Worm (Caenorhabditis elegans) whole organism, L4 larva: Measurements from ENCODE around the gene rpl-11.2.

ENCODE experiments used
- D1046.2 ChIP-seq: fragments of 200-800 bp; sonication (Bioruptor generic); IDR thresholded peaks from 2 replicates; pipeline ENCODE4 v1.3.6; 2022; ENCODE audit warnings: missing genetic modification characterization, missing compliant biosample characterization
- R02D3.7 ChIP-seq: fragments of 150-350 bp; sonication (generic microtip); optimal IDR thresholded peaks from 3 replicates; lab custom pipeline; 2014; ENCODE audit warnings: missing biosample characterization, missing genetic modification characterization
- T20F7.1 ChIP-seq: fragments of 200-800 bp; sonication (Bioruptor generic); optimal IDR thresholded peaks from 2 replicates; lab custom pipeline; 2018; ENCODE audit warnings: mild to moderate bottlenecking, missing genetic modification characterization, missing compliant biosample characterization
- T26A8.4 ChIP-seq: fragments of 200-800 bp; sonication (Bioruptor generic); IDR thresholded peaks from 2 replicates; pipeline ENCODE4 v1.3.6; 2022; ENCODE audit warnings: missing genetic modification characterization, missing compliant biosample characterization
- Y48G9A.11 ChIP-seq: fragments of 200-800 bp; sonication (Bioruptor generic); IDR thresholded peaks from 2 replicates; pipeline ENCODE4 v1.3.6; 2022; ENCODE audit warnings: missing genetic modification reagents, missing genetic modification characterization, missing compliant biosample characterization
- ZK337.2 ChIP-seq: fragments of 200-800 bp; sonication (Bioruptor generic); IDR thresholded peaks from 2 replicates; pipeline ENCODE4 v1.3.6; 2022; ENCODE audit warnings: missing genetic modification reagents, missing genetic modification characterization, missing compliant biosample characterization
- ZK546.5 ChIP-seq, 2 experiments: sonication (generic microtip); optimal IDR thresholded peaks; 2 replicates each; lab custom pipeline; 2017; ENCODE audit warnings: missing biosample characterization in 2 of 2, missing genetic modification characterization in 2 of 2
- aly-2 ChIP-seq: sonication (generic microtip); optimal IDR thresholded peaks from 2 replicates; lab custom pipeline; 2018; ENCODE audit warnings: missing biosample characterization, missing genetic modification characterization
- ceh-28 ChIP-seq: fragments of 150-350 bp; optimal IDR thresholded peaks from 2 replicates; lab custom pipeline; 2014; ENCODE audit warnings: missing biosample characterization, missing genetic modification reagents, missing genetic modification characterization
- ceh-62 ChIP-seq: sonication (generic microtip); optimal IDR thresholded peaks from 2 replicates; lab custom pipeline; 2017; ENCODE audit warnings: missing biosample characterization, missing genetic modification characterization
- ceh-82 ChIP-seq: sonication (generic microtip); optimal IDR thresholded peaks from 2 replicates; lab custom pipeline; 2017; ENCODE audit warnings: missing biosample characterization, missing genetic modification characterization
- daf-12 ChIP-seq: fragments of 150-350 bp; optimal IDR thresholded peaks from 2 replicates; lab custom pipeline; 2014; ENCODE audit warnings: missing biosample characterization, missing genetic modification reagents, missing genetic modification characterization
- dmd-8 ChIP-seq: fragments of 200-800 bp; sonication (Bioruptor generic); IDR thresholded peaks from 2 replicates; pipeline ENCODE4 v1.3.6; 2022; ENCODE audit warnings: missing genetic modification characterization, missing compliant biosample characterization
- dmd-9 ChIP-seq: fragments of 200-800 bp; sonication (Bioruptor generic); IDR thresholded peaks from 2 replicates; pipeline ENCODE4 v1.3.6; 2022; ENCODE audit warnings: missing genetic modification reagents, missing genetic modification characterization, missing compliant biosample characterization
- dpl-1 ChIP-seq: fragments of 150-350 bp; optimal IDR thresholded peaks from 2 replicates; lab custom pipeline; 2014; ENCODE audit warnings: missing biosample characterization, missing genetic modification reagents, missing genetic modification characterization
- duxl-1 ChIP-seq: sonication (generic microtip); optimal IDR thresholded peaks from 2 replicates; lab custom pipeline; 2016; ENCODE audit warnings: mild to moderate bottlenecking, missing genetic modification characterization, moderate library complexity, missing compliant biosample characterization; ENCODE audit not compliant: poor library complexity
- dve-1 ChIP-seq: sonication (generic microtip); optimal IDR thresholded peaks from 2 replicates; lab custom pipeline; 2017; ENCODE audit warnings: antibody characterized with exemption, mild to moderate bottlenecking, missing genetic modification characterization, missing compliant biosample characterization; ENCODE audit not compliant: insufficient read depth
- egl-43 ChIP-seq: fragments of 200-800 bp; sonication (Bioruptor generic); IDR thresholded peaks from 2 replicates; pipeline ENCODE4 v1.3.6; 2022; ENCODE audit warnings: missing genetic modification reagents, missing genetic modification characterization, missing compliant biosample characterization
- fkh-10 ChIP-seq: fragments of 150-350 bp; optimal IDR thresholded peaks from 2 replicates; lab custom pipeline; 2014; ENCODE audit warnings: missing biosample characterization, missing genetic modification reagents, missing genetic modification characterization
- fos-1 ChIP-seq: fragments of 150-350 bp; optimal IDR thresholded peaks from 2 replicates; lab custom pipeline; 2014; ENCODE audit warnings: missing biosample characterization, missing genetic modification characterization
- hif-1 ChIP-seq, 2 experiments: sonication (generic microtip); optimal IDR thresholded peaks; 2 replicates each; lab custom pipeline; 2016 to 2017; ENCODE audit warnings: missing compliant biosample characterization in 2 of 2, missing genetic modification characterization in 2 of 2, missing genetic modification reagents in 2 of 2, missing genotype in 2 of 2, mild to moderate bottlenecking in 1 of 2
- hlh-30 ChIP-seq: sonication (generic microtip); optimal IDR thresholded peaks from 2 replicates; lab custom pipeline; 2017; ENCODE audit warnings: antibody characterized with exemption, mild to moderate bottlenecking, missing genetic modification characterization, missing compliant biosample characterization; ENCODE audit not compliant: insufficient read depth
- lim-7 ChIP-seq: fragments of 200-800 bp; sonication (Bioruptor generic); IDR thresholded peaks from 2 replicates; pipeline ENCODE4 v1.3.6; 2022; ENCODE audit warnings: missing genetic modification characterization, missing compliant biosample characterization
- lin-13 ChIP-seq: fragments of 150-350 bp; optimal IDR thresholded peaks from 2 replicates; lab custom pipeline; 2014; ENCODE audit warnings: missing biosample characterization, missing genetic modification reagents, missing genetic modification characterization
- lin-29 ChIP-seq: fragments of 200-800 bp; sonication (Bioruptor generic); IDR thresholded peaks from 2 replicates; pipeline ENCODE4 v1.3.6; 2022; ENCODE audit warnings: missing genetic modification reagents, missing genetic modification characterization, missing compliant biosample characterization
- lin-38 ChIP-seq: fragments of 200-800 bp; sonication (Bioruptor generic); IDR thresholded peaks from 2 replicates; pipeline ENCODE4 v1.3.6; 2022; ENCODE audit warnings: missing genetic modification reagents, missing genetic modification characterization, missing compliant biosample characterization
- lsy-2 ChIP-seq, 2 experiments: fragments of 150-350 bp in 1 of 2; sonication (generic microtip) in 1 of 2; optimal IDR thresholded peaks; 2 replicates each; lab custom pipeline; 2014 to 2017; ENCODE audit warnings: missing biosample characterization in 2 of 2, missing genetic modification characterization in 2 of 2
- madf-5 ChIP-seq, 2 experiments: fragments of 200-800 bp; sonication (Bioruptor generic); IDR thresholded peaks; 2 replicates each; pipeline ENCODE4 v1.3.6; 2022; ENCODE audit warnings: missing compliant biosample characterization in 2 of 2, missing genetic modification characterization in 2 of 2
- madf-9 ChIP-seq: fragments of 200-800 bp; sonication (Bioruptor generic); conservative IDR thresholded peaks from 2 replicates; pipeline ENCODE4 v1.3.6; 2022; ENCODE audit warnings: missing genetic modification reagents, missing genetic modification characterization, missing compliant biosample characterization
- mes-2 ChIP-seq: sonication (generic microtip); optimal IDR thresholded peaks from 2 replicates; lab custom pipeline; 2016; ENCODE audit warnings: missing genotype, mild to moderate bottlenecking, missing genetic modification characterization, missing compliant biosample characterization; ENCODE audit not compliant: poor library complexity, severe bottlenecking
- mxl-2 ChIP-seq: fragments of 200-800 bp; sonication (Bioruptor generic); conservative IDR thresholded peaks from 2 replicates; pipeline ENCODE4 v1.3.6; 2022; ENCODE audit warnings: missing genetic modification reagents, missing genetic modification characterization, missing compliant biosample characterization
- nhr-10 ChIP-seq: fragments of 150-350 bp; optimal IDR thresholded peaks from 2 replicates; lab custom pipeline; 2014; ENCODE audit warnings: missing biosample characterization, missing genetic modification characterization
- nhr-237 ChIP-seq: sonication (generic microtip); optimal IDR thresholded peaks from 2 replicates; lab custom pipeline; 2017; ENCODE audit warnings: missing biosample characterization, missing genetic modification characterization
- nhr-25 ChIP-seq: sonication (generic microtip); optimal IDR thresholded peaks from 2 replicates; lab custom pipeline; 2017; ENCODE audit warnings: missing genetic modification characterization, mild to moderate bottlenecking, missing compliant biosample characterization, antibody characterized with exemption, moderate library complexity, borderline replicate concordance; ENCODE audit not compliant: insufficient read depth
- nhr-41 ChIP-seq: fragments of 200-800 bp; sonication (Bioruptor generic); IDR thresholded peaks from 2 replicates; pipeline ENCODE4 v1.3.6; 2022; ENCODE audit warnings: missing genetic modification reagents, missing genetic modification characterization, missing compliant biosample characterization
- nhr-76 ChIP-seq: fragments of 150-350 bp; optimal IDR thresholded peaks from 2 replicates; lab custom pipeline; 2014; ENCODE audit warnings: missing biosample characterization, missing genetic modification characterization
- pha-4 ChIP-seq, 2 experiments: fragments of 150-350 bp in 1 of 2; fragments of 200-800 bp in 1 of 2; sonication (Bioruptor generic) in 1 of 2; IDR thresholded peaks in 1 of 2; optimal IDR thresholded peaks in 1 of 2; 2 replicates each; pipeline versions ENCODE4 v1.3.6 to Lab custom; 2014 to 2022; ENCODE audit warnings: missing genetic modification characterization in 2 of 2, missing genetic modification reagents in 2 of 2, missing biosample characterization in 1 of 2, missing compliant biosample characterization in 1 of 2
- pqm-1 ChIP-seq: sonication (generic microtip); optimal IDR thresholded peaks from 2 replicates; lab custom pipeline; 2017; ENCODE audit warnings: missing biosample characterization, missing genetic modification characterization
- sdz-12 ChIP-seq: fragments of 200-800 bp; sonication (Bioruptor generic); optimal IDR thresholded peaks from 2 replicates; lab custom pipeline; 2018; ENCODE audit warnings: mild to moderate bottlenecking, missing genetic modification characterization, missing compliant biosample characterization
- skn-1 ChIP-seq: fragments of 150-350 bp; optimal IDR thresholded peaks from 2 replicates; lab custom pipeline; 2014; ENCODE audit warnings: missing biosample characterization, missing genetic modification characterization
- snpc-4 ChIP-seq: fragments of 150-350 bp; optimal IDR thresholded peaks from 2 replicates; lab custom pipeline; 2014; ENCODE audit warnings: missing biosample characterization, missing genetic modification characterization
- spr-3 ChIP-seq: fragments of 200-800 bp; sonication (Bioruptor generic); optimal IDR thresholded peaks from 2 replicates; lab custom pipeline; 2018; ENCODE audit warnings: mild to moderate bottlenecking, missing genetic modification characterization, missing compliant biosample characterization
- tra-1 ChIP-seq: fragments of 200-800 bp; sonication (Bioruptor generic); IDR thresholded peaks from 2 replicates; pipeline ENCODE4 v1.3.6; 2022; ENCODE audit warnings: missing genetic modification reagents, missing genetic modification characterization, missing compliant biosample characterization
- unc-62 ChIP-seq, 3 experiments: fragments of 150-350 bp in 1 of 3; sonication (generic microtip); optimal IDR thresholded peaks in 2 of 3; peaks in 1 of 3; 1 replicate in 1 of 3; 2 replicates in 2 of 3; lab custom pipeline; 2014 to 2017; ENCODE audit warnings: missing biosample characterization in 3 of 3, missing genetic modification characterization in 3 of 3, missing genetic modification reagents in 3 of 3, missing genotype in 1 of 3
- vab-7 ChIP-seq: fragments of 200-800 bp; sonication (Bioruptor generic); IDR thresholded peaks from 2 replicates; pipeline ENCODE4 v1.3.6; 2022; ENCODE audit warnings: missing genetic modification reagents, missing genetic modification characterization, missing compliant biosample characterization
- zag-1 ChIP-seq: fragments of 150-350 bp; optimal IDR thresholded peaks from 2 replicates; lab custom pipeline; 2014; ENCODE audit warnings: missing biosample characterization, missing genetic modification characterization
- zfp-2 ChIP-seq: sonication (generic microtip); optimal IDR thresholded peaks from 2 replicates; lab custom pipeline; 2016; ENCODE audit warnings: mild to moderate bottlenecking, missing genetic modification characterization, missing compliant biosample characterization
- zfp-3 ChIP-seq: fragments of 200-800 bp; sonication (Bioruptor generic); conservative IDR thresholded peaks from 2 replicates; pipeline ENCODE4 v1.3.6; 2022; ENCODE audit warnings: missing genetic modification reagents, missing genetic modification characterization, missing compliant biosample characterization
- zip-2 ChIP-seq: fragments of 150-350 bp; optimal IDR thresholded peaks from 2 replicates; lab custom pipeline; 2014; ENCODE audit warnings: missing biosample characterization, missing genetic modification characterization

The rpl-11.2 gene

ce11 chrX:2226875-2227355 lies 15.5 kb downstream of the rpl-11.2 start (continued):
- TF ChIP-seq lin-29 (GFP tag; lab: Robert Waterston, UW) (0 out of 2 replicates have a peak, but pooled peaks have one; percentile 61), nhr-76 (tag; lab: Kevin White, UChicago) (no peak), duxl-1 (peak; percentile 49), madf-9 (GFP tag; lab: Robert Waterston, UW) (peak; percentile 83), mes-2 (peak; percentile 90), daf-12 (tag; lab: Kevin White, UChicago) (no peak), zfp-2 (tag; lab: Kevin White, UChicago) (peak; percentile 40), D1046.2 (peak; percentile 83; the same call in 1 of the 2 replicates), tra-1 (GFP tag; lab: Robert Waterston, UW) (peak; percentile 94), T26A8.4 (GFP tag; lab: Robert Waterston, UW) (peak; percentile 83), ceh-62 (tag; lab: Kevin White, UChicago) (no peak), aly-2 (no peak), hlh-30 (tag; lab: Kevin White, UChicago) (peak; percentile 90), egl-43 (peak; percentile 94), dmd-8 (GFP tag; lab: Robert Waterston, UW) (peak; percentile 80), nhr-41 (GFP tag; lab: Robert Waterston, UW) (peak; percentile 63; the same call in 1 of the 2 replicates), vab-7 (GFP tag; lab: Robert Waterston, UW) (peak; percentile 89), snpc-4 (tag; lab: Kevin White, UChicago) (no peak), nhr-10 (tag; lab: Kevin White, UChicago) (no peak), ceh-82 (no peak), lin-38 (GFP tag; lab: Robert Waterston, UW) (no peak), spr-3 (peak; percentile 72), ZK546.5 (tag; optimal IDR thresholded peaks at IDR 0.05; lab: Kevin White, UChicago) (no peak), dmd-9 (GFP tag; lab: Robert Waterston, UW) (peak; percentile 84), nhr-25 (tag; lab: Kevin White, UChicago) (peak; percentile 53), mxl-2 (GFP tag; lab: Robert Waterston, UW) (0 out of 2 replicates have a peak, but pooled peaks have one; percentile 37), nhr-237 (tag; lab: Kevin White, UChicago) (no peak), R02D3.7 (tag; lab: Kevin White, UChicago) (peak; percentile 22), T20F7.1 (GFP tag; lab: Kevin White, UChicago) (no peak), pqm-1 (tag; lab: Kevin White, UChicago) (no peak), lsy-2 (tag; optimal IDR thresholded peaks at IDR 0.05; lab: Kevin White, UChicago) (peak in 1 of 2 experiments; percentile 75), lin-13 (GFP tag; lab: Kevin White, UChicago) (peak; percentile 37), zip-2 (peak; percentile 43), skn-1 (tag; lab: Kevin White, UChicago) (no peak), ceh-28 (no peak), hif-1 (tag; optimal IDR thresholded peaks at IDR 0.05; lab: Kevin White, UChicago) (peak in 1 of 2 experiments; percentile 53), fos-1 (tag; lab: Kevin White, UChicago) (no peak), zag-1 (tag; lab: Kevin White, UChicago) (no peak), fkh-10 (GFP tag; lab: Kevin White, UChicago) (peak; percentile 55), Y48G9A.11 (peak; percentile 80), ZK337.2 (GFP tag; lab: Robert Waterston, UW) (peak; percentile 85), lim-7 (GFP tag; lab: Robert Waterston, UW) (peak; percentile 90), pha-4 (GFP tag; IDR thresholded peaks at IDR 0.05; lab: Robert Waterston, UW) (peak; percentile 91), pha-4 (tag; optimal IDR thresholded peaks at IDR 0.05; lab: Kevin White, UChicago) (no peak), madf-5 (GFP tag; IDR thresholded peaks at IDR 0.05; lab: Robert Waterston, UW) (peak; percentile 59 to 78; a peak in 2 of 4 replicates), sdz-12 (GFP tag; lab: Kevin White, UChicago) (peak; percentile 71), dpl-1 (no peak), zfp-3 (GFP tag; lab: Robert Waterston, UW) (peak; percentile 75), unc-62 (GFP tag; optimal IDR thresholded peaks at IDR 0.05 in 1 of 2; lab: Kevin White, UChicago) (peak in 1 of 2 experiments; percentile 91), unc-62 (tag; optimal IDR thresholded peaks at IDR 0.05; lab: Kevin White, UChicago) (no peak), dve-1 (tag; lab: Kevin White, UChicago) (peak; percentile 57)
